Worm (Caenorhabditis elegans) whole organism, midembryonic: ENCODE measurements around the gene K02E7.7.

Experiments used
- T22C8.4 ChIP-seq: fragments of 200-800 bp; sonication (Bioruptor generic); IDR thresholded peaks from 2 replicates; pipeline ENCODE4 v1.3.6; 2022; ENCODE audit warnings: missing genetic modification characterization, missing compliant biosample characterization
- cog-1 ChIP-seq: sonication (generic microtip); optimal IDR thresholded peaks from 2 replicates; lab custom pipeline; 2016; ENCODE audit warnings: missing genetic modification characterization, missing compliant biosample characterization
- flt-1 ChIP-seq: fragments of 200-800 bp; sonication (Bioruptor generic); IDR thresholded peaks from 2 replicates; pipeline ENCODE4 v1.3.6; 2022; ENCODE audit warnings: missing genetic modification characterization, missing compliant biosample characterization
- klf-2 ChIP-seq: fragments of 200-800 bp; sonication (Bioruptor generic); conservative IDR thresholded peaks from 2 replicates; pipeline ENCODE4 v1.3.6; 2022; ENCODE audit warnings: missing genetic modification reagents, missing genetic modification characterization, missing compliant biosample characterization
- med-1 ChIP-seq: sonication (generic microtip); optimal IDR thresholded peaks from 2 replicates; lab custom pipeline; 2017; ENCODE audit warnings: missing genetic modification characterization, mild to moderate bottlenecking, missing compliant biosample characterization, antibody characterized with exemption, missing genetic modification reagents; ENCODE audit not compliant: insufficient read depth
- ref-1 ChIP-seq: fragments of 200-800 bp; sonication (Bioruptor generic); conservative IDR thresholded peaks from 2 replicates; pipeline ENCODE4 v1.3.6; 2022; ENCODE audit warnings: missing genetic modification reagents, missing genetic modification characterization, missing compliant biosample characterization
- tab-1 ChIP-seq: fragments of 200-800 bp; sonication (Bioruptor generic); IDR thresholded peaks from 2 replicates; pipeline ENCODE4 v1.3.6; 2022; ENCODE audit warnings: missing genetic modification characterization, missing compliant biosample characterization
- ztf-23 ChIP-seq: fragments of 200-800 bp; sonication (Bioruptor generic); IDR thresholded peaks from 2 replicates; pipeline ENCODE4 v1.3.6; 2022; ENCODE audit warnings: missing genetic modification reagents, missing genetic modification characterization, missing compliant biosample characterization
- ztf-29 ChIP-seq: fragments of 200-800 bp; sonication (Bioruptor generic); IDR thresholded peaks from 2 replicates; pipeline ENCODE4 v1.3.6; 2022; ENCODE audit warnings: missing genetic modification reagents, missing genetic modification characterization, missing compliant biosample characterization

K02E7.7 gene

ce11 chrII:1105291-1105690 is 50.5 kb downstream of the K02E7.7 start:
- TF ChIP-seq tab-1 (GFP tag; lab: Robert Waterston, UW) = no peak
- no peak for TF ChIP-seq ref-1 (GFP tag; lab: Robert Waterston, UW)
- no peak for TF ChIP-seq T22C8.4 (GFP tag; lab: Robert Waterston, UW)
- no peak for TF ChIP-seq flt-1 (GFP tag; lab: Robert Waterston, UW)
- no peak for TF ChIP-seq klf-2 (GFP tag; lab: Robert Waterston, UW)
- TF ChIP-seq ztf-29 = no peak
- TF ChIP-seq ztf-23 (GFP tag; lab: Robert Waterston, UW) = no peak
- no peak for TF ChIP-seq med-1 (GFP tag; lab: Kevin White, UChicago)
- no peak for TF ChIP-seq cog-1 (tag; lab: Kevin White, UChicago)
